Fruit fly (Drosophila melanogaster): ENCODE measurements around the gene Flacc.

Flacc gene

DNA sequence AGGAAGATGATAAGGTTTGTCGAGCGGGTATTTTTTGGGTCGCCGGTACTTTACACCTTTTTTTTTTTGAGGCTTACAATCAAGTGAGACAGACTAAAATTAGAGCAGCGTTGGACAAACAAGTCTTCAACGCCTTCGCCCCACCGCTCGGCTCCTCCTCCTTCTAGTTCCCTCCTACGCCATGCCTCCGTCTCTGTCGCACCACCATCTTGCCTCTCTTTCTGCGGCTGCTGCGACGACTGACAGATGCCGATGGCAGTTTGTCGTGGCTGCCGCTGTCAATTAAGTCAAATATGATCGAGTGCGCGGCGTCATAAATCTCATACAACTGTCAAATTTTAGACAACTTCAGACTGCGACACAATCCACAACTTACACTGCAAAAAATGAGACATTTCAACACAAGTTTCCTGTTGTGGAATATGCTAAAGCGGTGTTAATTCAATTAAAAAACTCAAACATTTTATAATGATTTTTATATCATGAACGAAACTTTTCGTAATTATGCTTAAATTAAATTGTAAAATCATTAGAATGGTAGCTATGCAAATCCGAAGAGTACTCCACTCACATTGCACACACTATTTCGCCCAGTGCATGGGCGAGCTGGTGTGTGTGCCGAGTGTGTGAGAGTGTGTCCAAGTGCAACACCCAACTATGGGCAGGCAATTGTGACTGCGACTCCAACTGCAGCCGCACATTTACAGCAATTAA lies 27.4 kb upstream of the Flacc start (continued):
- no peak for TF ChIP-seq knrl (GFP tag; IDR thresholded peaks at IDR 0.05; ENCODE audit: partially characterized antibody)
- no peak for TF ChIP-seq bowl (GFP tag; IDR thresholded peaks at IDR 0.05)
- TF ChIP-seq zfh2 (GFP tag; optimal IDR thresholded peaks at IDR 0.05) = no peak
- TF ChIP-seq corto (GFP tag; optimal IDR thresholded peaks at IDR 0.05) = no peak
- no peak for TF ChIP-seq Dad (GFP tag; optimal IDR thresholded peaks at IDR 0.05)
- TF ChIP-seq CkIIα-i1 (GFP tag; IDR thresholded peaks at IDR 0.05) = no peak
- TF ChIP-seq Abd-B (GFP tag; optimal IDR thresholded peaks at IDR 0.05) = no peak
- TF ChIP-seq Vsx1 (GFP tag; optimal IDR thresholded peaks at IDR 0.05) = no peak
- TF ChIP-seq cas (GFP tag; IDR thresholded peaks at IDR 0.05) = no peak
- peak; percentile 60 for TF ChIP-seq ATbp (GFP tag; optimal IDR thresholded peaks at IDR 0.05)
- TF ChIP-seq dysf (GFP tag; IDR thresholded peaks at IDR 0.05) = peak; percentile 38; the same call in 1 of the 3 replicates
- peak; percentile 28; the same call in 1 of the 2 replicates for TF ChIP-seq wor (GFP tag; IDR thresholded peaks at IDR 0.05)
- TF ChIP-seq CG16815 (GFP tag; optimal IDR thresholded peaks at IDR 0.05) = no peak
- TF ChIP-seq CG11456 (GFP tag; IDR thresholded peaks at IDR 0.05) = no peak
- TF ChIP-seq HLHmδ (GFP tag; optimal IDR thresholded peaks at IDR 0.05) = no peak
- TF ChIP-seq CG7987 (GFP tag; optimal IDR thresholded peaks at IDR 0.05) = no peak
- TF ChIP-seq Fer2 (tag; optimal IDR thresholded peaks at IDR 0.05) = no peak
- peak; percentile 89 for TF ChIP-seq sens (GFP tag)
- TF ChIP-seq CG9876 (GFP tag; optimal IDR thresholded peaks at IDR 0.05) = no peak
- no peak for TF ChIP-seq crp (GFP tag; optimal IDR thresholded peaks at IDR 0.05)
- TF ChIP-seq CG15269 (tag; optimal IDR thresholded peaks at IDR 0.05) = peak; percentile 32
- no peak for TF ChIP-seq psq (GFP tag; optimal IDR thresholded peaks at IDR 0.05)
- TF ChIP-seq CG16779 (GFP tag; IDR thresholded peaks at IDR 0.05) = no peak
- no peak for TF ChIP-seq CG13624 (GFP tag; optimal IDR thresholded peaks at IDR 0.05)
- TF ChIP-seq tin (GFP tag; optimal IDR thresholded peaks at IDR 0.05) = peak; percentile 33
- no peak for TF ChIP-seq GATAe (GFP tag; conservative IDR thresholded peaks at IDR 0.05)
- no peak for TF ChIP-seq NFAT (GFP tag; IDR thresholded peaks at IDR 0.05)
- no peak for TF ChIP-seq Meics (GFP tag; optimal IDR thresholded peaks at IDR 0.05)
- peak; percentile 60 for TF ChIP-seq CG5180 (GFP tag; optimal IDR thresholded peaks at IDR 0.05)
- peak; percentile 18 for TF ChIP-seq CG12219 (GFP tag; optimal IDR thresholded peaks at IDR 0.05)
- TF ChIP-seq CG17829 (tag; optimal IDR thresholded peaks at IDR 0.05) = peak; percentile 40
- TF ChIP-seq CG3163 (GFP tag; optimal IDR thresholded peaks at IDR 0.05) = no peak
- peak; percentile 61; the same call in 2 of the 3 replicates for TF ChIP-seq ci (GFP tag; IDR thresholded peaks at IDR 0.05)
- no peak for TF ChIP-seq CG13894 (tag; optimal IDR thresholded peaks at IDR 0.05)
- TF ChIP-seq sr (GFP tag; IDR thresholded peaks at IDR 0.05) = peak; percentile 68
- peak; percentile 75 for TF ChIP-seq CG18262 (tag; optimal IDR thresholded peaks at IDR 0.05)
- TF ChIP-seq CG10209 (GFP tag; optimal IDR thresholded peaks at IDR 0.05) = peak; percentile 43
- TF ChIP-seq danr (GFP tag; IDR thresholded peaks at IDR 0.05) = no peak
- TF ChIP-seq nau (GFP tag; optimal IDR thresholded peaks at IDR 0.05) = peak; percentile 15
- TF ChIP-seq dimm (GFP tag; IDR thresholded peaks at IDR 0.05) = no peak
- TF ChIP-seq fd96Cb (tag; optimal IDR thresholded peaks at IDR 0.05) = peak; percentile 58
- peak; percentile 29; the same call in 1 of the 2 replicates for TF ChIP-seq ranshi (GFP tag; IDR thresholded peaks at IDR 0.05)
- TF ChIP-seq Optix (GFP tag; IDR thresholded peaks at IDR 0.05) = no peak
- no peak for TF ChIP-seq CG15514 (GFP tag; optimal IDR thresholded peaks at IDR 0.05)
- TF ChIP-seq Med (GFP tag) = peak; percentile 86
- TF ChIP-seq mld (GFP tag; IDR thresholded peaks at IDR 0.05; ENCODE audit: partially characterized antibody) = no peak
- TF ChIP-seq gt (GFP tag; IDR thresholded peaks at IDR 0.05) = no peak
- peak; percentile 67 for TF ChIP-seq Oli (tag; optimal IDR thresholded peaks at IDR 0.05)
- no peak for TF ChIP-seq Adf1 (GFP tag; IDR thresholded peaks at IDR 0.05)
- TF ChIP-seq toy (GFP tag; IDR thresholded peaks at IDR 0.05) = no peak
